Fruit fly (Drosophila melanogaster): Measurements from ENCODE around the gene p38c.

p38c gene

DNA sequence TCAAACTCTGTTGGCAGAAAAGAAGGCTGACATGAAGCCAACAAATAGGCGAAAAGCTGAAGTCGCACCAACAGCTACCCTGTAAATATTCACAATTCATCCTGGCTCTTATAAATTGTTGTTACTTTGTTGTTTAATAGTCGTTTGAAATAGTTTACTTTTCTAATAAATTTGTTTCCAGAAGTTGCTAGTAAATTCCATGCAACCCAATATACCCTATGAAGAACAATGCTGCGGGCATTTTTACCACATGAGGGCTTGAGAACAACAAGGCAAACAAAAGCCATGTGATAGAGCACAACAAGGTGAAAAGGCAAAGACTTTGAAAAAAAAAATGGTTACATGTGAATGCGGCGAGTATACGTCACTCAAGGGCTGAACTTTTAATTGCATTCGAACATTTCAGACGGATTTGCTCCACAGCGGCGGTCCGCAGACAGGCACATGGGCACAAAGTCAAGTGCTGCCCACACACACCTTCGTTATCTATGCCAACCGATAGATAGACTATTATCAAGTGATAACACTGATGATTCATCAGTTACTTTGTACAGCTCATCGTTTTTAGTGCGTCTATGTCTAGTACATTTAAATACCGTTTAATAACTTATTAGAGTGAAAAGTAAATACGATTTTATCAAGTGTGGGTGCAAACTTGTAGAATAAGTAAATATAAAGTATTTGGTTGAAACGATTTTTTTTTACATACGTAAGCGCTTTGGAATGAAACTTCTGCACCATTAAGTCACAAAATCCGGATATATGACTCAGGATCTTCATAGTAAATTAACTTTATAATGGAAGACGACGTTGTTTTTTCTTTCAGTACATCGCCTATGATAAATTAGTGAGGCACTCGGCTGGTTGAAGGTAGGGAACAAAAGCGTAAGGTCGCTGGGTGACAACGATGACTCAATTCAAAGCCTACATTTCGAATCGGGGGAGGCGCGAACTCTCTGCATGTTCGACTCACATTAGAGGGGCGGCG is 50.7 kb downstream of the p38c start (continued):
- TF ChIP-seq NC2α (GFP tag; optimal IDR thresholded peaks at IDR 0.05), result peak; percentile 55
- TF ChIP-seq scrt (GFP tag; optimal IDR thresholded peaks at IDR 0.05), result peak; percentile 60
- peak; percentile 76 for TF ChIP-seq tx (GFP tag; optimal IDR thresholded peaks at IDR 0.05)
- peak; percentile 40; the same call in 1 of the 2 replicates for TF ChIP-seq CG10321 (GFP tag; IDR thresholded peaks at IDR 0.05)
- TF ChIP-seq D19A (tag; optimal IDR thresholded peaks at IDR 0.05), result peak; percentile 82
- no peak for TF ChIP-seq dan (GFP tag; IDR thresholded peaks at IDR 0.05)
- peak; percentile 85 for TF ChIP-seq az2 (GFP tag; optimal IDR thresholded peaks at IDR 0.05)
- TF ChIP-seq CG16779 (GFP tag; IDR thresholded peaks at IDR 0.05), result 0 out of 2 replicates have a peak, but pooled peaks have one; percentile 46
- peak; percentile 40 for TF ChIP-seq ATbp (GFP tag; optimal IDR thresholded peaks at IDR 0.05)
- TF ChIP-seq sima (GFP tag; optimal IDR thresholded peaks at IDR 0.05), result peak; percentile 23
- TF ChIP-seq sug (tag; optimal IDR thresholded peaks at IDR 0.05), result peak; percentile 55
- TF ChIP-seq lab (GFP tag; optimal IDR thresholded peaks at IDR 0.05), result peak; percentile 86
- TF ChIP-seq mam (GFP tag; optimal IDR thresholded peaks at IDR 0.05), result peak; percentile 89
- TF ChIP-seq C15 (GFP tag; IDR thresholded peaks at IDR 0.05), result peak; percentile 60; the same call in 1 of the 3 replicates
- TF ChIP-seq gsb-n (tag; optimal IDR thresholded peaks at IDR 0.05), result peak; percentile 43
- peak; percentile 68; the same call in 2 of the 3 replicates for TF ChIP-seq CG7357 (GFP tag; IDR thresholded peaks at IDR 0.05)
- TF ChIP-seq CG1647 (GFP tag; optimal IDR thresholded peaks at IDR 0.05), result peak; percentile 66
- peak; percentile 5 for TF ChIP-seq MESR4 (GFP tag; optimal IDR thresholded peaks at IDR 0.05)
- peak; percentile 82 for TF ChIP-seq CG32772 (GFP tag; IDR thresholded peaks at IDR 0.05)
- no peak for TF ChIP-seq knrl (GFP tag; IDR thresholded peaks at IDR 0.05; ENCODE audit: partially characterized antibody)
- TF ChIP-seq Taf1 (GFP tag; IDR thresholded peaks at IDR 0.05), result peak; percentile 59; the same call in 1 of the 2 replicates
- TF ChIP-seq row (GFP tag; IDR thresholded peaks at IDR 0.05), result peak; percentile 94
- TF ChIP-seq en (GFP tag; optimal IDR thresholded peaks at IDR 0.05), result peak; percentile 60
- TF ChIP-seq Neu2 (GFP tag; optimal IDR thresholded peaks at IDR 0.05; ENCODE audit: borderline replicate concordance), result no peak
- TF ChIP-seq Fer3 (tag; optimal IDR thresholded peaks at IDR 0.05), result peak; percentile 79
- peak; percentile 54; the same call in 1 of the 2 replicates for TF ChIP-seq Ravus (GFP tag; IDR thresholded peaks at IDR 0.05)
- TF ChIP-seq CG3726 (GFP tag; IDR thresholded peaks at IDR 0.05), result peak; percentile 84
- no peak for TF ChIP-seq abd-A (tag; optimal IDR thresholded peaks at IDR 0.05)
- 0 out of 2 replicates have a peak, but pooled peaks have one; percentile 18 for TF ChIP-seq ro (GFP tag; IDR thresholded peaks at IDR 0.05)
- TF ChIP-seq Dfd (GFP tag; optimal IDR thresholded peaks at IDR 0.05), result no peak
- peak; percentile 17 to 87 for TF ChIP-seq bsh (GFP tag; optimal IDR thresholded peaks at IDR 0.05)
- TF ChIP-seq CG10565 (GFP tag; optimal IDR thresholded peaks at IDR 0.05), result no peak
- no peak for TF ChIP-seq Trl (optimal IDR thresholded peaks at IDR 0.05)
- peak; percentile 65 for TF ChIP-seq Trl (GFP tag; optimal IDR thresholded peaks at IDR 0.05)
- TF ChIP-seq CG34422 (GFP tag; IDR thresholded peaks at IDR 0.05), result peak; percentile 89
- peak; percentile 68 for TF ChIP-seq CG6254 (GFP tag; optimal IDR thresholded peaks at IDR 0.05)
- peak; percentile 87 for TF ChIP-seq H2.0 (GFP tag; IDR thresholded peaks at IDR 0.05)
- TF ChIP-seq bcd (GFP tag; optimal IDR thresholded peaks at IDR 0.05), result peak; percentile 71
- TF ChIP-seq caup (GFP tag; optimal IDR thresholded peaks at IDR 0.05; ENCODE audit: severe bottlenecking), result peak; percentile 73
- TF ChIP-seq slp2 (GFP tag; optimal IDR thresholded peaks at IDR 0.05), result peak; percentile 65
- peak; percentile 89 for TF ChIP-seq CG12769 (tag; optimal IDR thresholded peaks at IDR 0.05)
- peak; percentile 46 for TF ChIP-seq onecut (GFP tag; IDR thresholded peaks at IDR 0.05)
- TF ChIP-seq hth (optimal IDR thresholded peaks at IDR 0.05), result no peak
- TF ChIP-seq cas (GFP tag; IDR thresholded peaks at IDR 0.05), result peak; percentile 60; the same call in 1 of the 2 replicates
- TF ChIP-seq Bdp1 (GFP tag; optimal IDR thresholded peaks at IDR 0.05), result peak; percentile 71
- no peak for TF ChIP-seq Kr (GFP tag; optimal IDR thresholded peaks at IDR 0.05)
- TF ChIP-seq BtbVII (GFP tag; optimal IDR thresholded peaks at IDR 0.05), result peak; percentile 41
- peak; percentile 43; the same call in 1 of the 2 replicates for TF ChIP-seq Gsc (GFP tag; IDR thresholded peaks at IDR 0.05)

Measured in whole organism, embryonic.